Worm (Caenorhabditis elegans): ENCODE data around the gene C34C12.2.

C34C12.2 gene

ce11 chrIII:3475014-3475413, 21.4 kb downstream of the C34C12.2 start:
- TF ChIP-seq nhr-2 (tag; optimal IDR thresholded peaks at IDR 0.05) = no peak
- no peak for TF ChIP-seq ceh-43 (GFP tag; optimal IDR thresholded peaks at IDR 0.05)
- TF ChIP-seq tbx-8 (GFP tag; optimal IDR thresholded peaks at IDR 0.05) = no peak
- TF ChIP-seq mep-1 (tag; optimal IDR thresholded peaks at IDR 0.05) = no peak
- TF ChIP-seq zip-8 (tag; optimal IDR thresholded peaks at IDR 0.05) = no peak
- no peak for TF ChIP-seq nhr-76 (tag; optimal IDR thresholded peaks at IDR 0.05)
- no peak for TF ChIP-seq elt-1 (tag; optimal IDR thresholded peaks at IDR 0.05; ENCODE audit: borderline replicate concordance, insufficient read depth)
- no peak for TF ChIP-seq mab-5 (tag; optimal IDR thresholded peaks at IDR 0.05)
- no peak for TF ChIP-seq bed-3 (GFP tag; optimal IDR thresholded peaks at IDR 0.05)
- no peak for TF ChIP-seq unc-39 (tag; optimal IDR thresholded peaks at IDR 0.05)
- TF ChIP-seq pha-4 (tag; optimal IDR thresholded peaks at IDR 0.05) = no peak
- TF ChIP-seq M03D4.4 (tag; optimal IDR thresholded peaks at IDR 0.05) = no peak
- no peak for TF ChIP-seq lin-32 (GFP tag; optimal IDR thresholded peaks at IDR 0.05)
- TF ChIP-seq drap-1 (GFP tag; optimal IDR thresholded peaks at IDR 0.05) = no peak
- TF ChIP-seq nhr-12 (tag; optimal IDR thresholded peaks at IDR 0.05) = no peak
- no peak for TF ChIP-seq ces-1 (GFP tag; optimal IDR thresholded peaks at IDR 0.05)
- TF ChIP-seq flh-1 (GFP tag; optimal IDR thresholded peaks at IDR 0.05) = no peak

- TF ChIP-seq ham-2 (GFP tag; optimal IDR thresholded peaks at IDR 0.05) (no peak), nhr-76 (tag; optimal IDR thresholded peaks at IDR 0.05) (no peak), tbx-8 (GFP tag; optimal IDR thresholded peaks at IDR 0.05) (no peak), lin-32 (GFP tag; optimal IDR thresholded peaks at IDR 0.05) (no peak), sem-2 (GFP tag; optimal IDR thresholded peaks at IDR 0.05) (no peak), ceh-83 (GFP tag; optimal IDR thresholded peaks at IDR 0.05) (no peak), elt-1 (tag; optimal IDR thresholded peaks at IDR 0.05; ENCODE audit: borderline replicate concordance, insufficient read depth) (no peak), pha-4 (tag; optimal IDR thresholded peaks at IDR 0.05) (no peak), M03D4.4 (tag; optimal IDR thresholded peaks at IDR 0.05) (no peak), nhr-12 (tag; optimal IDR thresholded peaks at IDR 0.05) (no peak), ceh-39 (tag; optimal IDR thresholded peaks at IDR 0.05) (no peak), unc-62 (GFP tag; optimal IDR thresholded peaks at IDR 0.05) (no peak), zip-8 (tag; optimal IDR thresholded peaks at IDR 0.05) (no peak), hlh-1 (tag; optimal IDR thresholded peaks at IDR 0.05) (no peak), mab-5 (tag; optimal IDR thresholded peaks at IDR 0.05) (no peak)
These were observed 21.9 kb downstream of the C34C12.2 start, which contains the start of gene C34C12.9 for ce11 chrIII:3475497-3475896. Gene C34C12.9 (minus strand): TSS chrIII:3475512.

- peak; percentile 29 for TF ChIP-seq mls-2 (tag; optimal IDR thresholded peaks at IDR 0.05)
- TF ChIP-seq ces-1 (GFP tag; optimal IDR thresholded peaks at IDR 0.05) = peak; percentile 31
- peak; percentile 35 for TF ChIP-seq lin-32 (GFP tag; optimal IDR thresholded peaks at IDR 0.05)
- peak; percentile 22 for TF ChIP-seq cnd-1 (tag; optimal IDR thresholded peaks at IDR 0.05)
- peak; percentile 61 for TF ChIP-seq bed-3 (GFP tag; optimal IDR thresholded peaks at IDR 0.05)
- TF ChIP-seq elt-3 (tag; optimal IDR thresholded peaks at IDR 0.05) = no peak
- peak; percentile 10 for TF ChIP-seq sem-2 (GFP tag; optimal IDR thresholded peaks at IDR 0.05)
- TF ChIP-seq tbx-8 (GFP tag; optimal IDR thresholded peaks at IDR 0.05) = peak; percentile 73
- TF ChIP-seq drap-1 (GFP tag; optimal IDR thresholded peaks at IDR 0.05) = no peak
- no peak for TF ChIP-seq nhr-28 (tag; optimal IDR thresholded peaks at IDR 0.05)
- TF ChIP-seq sptf-1 (tag; optimal IDR thresholded peaks at IDR 0.05) = peak; percentile 66
These were observed 22.7 kb downstream of the C34C12.2 start for ce11 chrIII:3476245-3476644.

ce11 chrIII:3477375-3477774, 23.8 kb downstream of the C34C12.2 start:
- TF ChIP-seq ham-2 (GFP tag; optimal IDR thresholded peaks at IDR 0.05) (no peak), nhr-237 (tag; optimal IDR thresholded peaks at IDR 0.05) (no peak), elt-1 (tag; optimal IDR thresholded peaks at IDR 0.05; ENCODE audit: borderline replicate concordance, insufficient read depth) (no peak), lin-32 (GFP tag; optimal IDR thresholded peaks at IDR 0.05) (no peak), nhr-76 (tag; optimal IDR thresholded peaks at IDR 0.05) (no peak), ceh-83 (GFP tag; optimal IDR thresholded peaks at IDR 0.05) (no peak), flh-1 (GFP tag; optimal IDR thresholded peaks at IDR 0.05) (no peak), nhr-2 (tag; optimal IDR thresholded peaks at IDR 0.05) (no peak), tbx-8 (GFP tag; optimal IDR thresholded peaks at IDR 0.05) (no peak), nhr-12 (tag; optimal IDR thresholded peaks at IDR 0.05) (no peak), drap-1 (GFP tag; optimal IDR thresholded peaks at IDR 0.05) (no peak), M03D4.4 (tag; optimal IDR thresholded peaks at IDR 0.05) (no peak)

- TF ChIP-seq bed-3 (GFP tag; optimal IDR thresholded peaks at IDR 0.05) (no peak), ceh-83 (GFP tag; optimal IDR thresholded peaks at IDR 0.05) (no peak), elt-1 (tag; optimal IDR thresholded peaks at IDR 0.05; ENCODE audit: borderline replicate concordance, insufficient read depth) (peak; percentile 89)
These were observed 25.3 kb downstream of the C34C12.2 start for ce11 chrIII:3478795-3479398.
